Worm (Caenorhabditis elegans) whole organism, young adult: Measurements from ENCODE around the gene C33D3.4.

ENCODE experiments used
- F22D6.2 ChIP-seq: sonication (generic microtip); optimal IDR thresholded peaks from 2 replicates; lab custom pipeline; 2016; ENCODE audit warnings: mild to moderate bottlenecking, missing genetic modification characterization, missing compliant biosample characterization
- F49E8.2 ChIP-seq: sonication (generic microtip); optimal IDR thresholded peaks from 3 replicates; lab custom pipeline; 2017; ENCODE audit warnings: missing genetic modification characterization, mild to moderate bottlenecking, missing compliant biosample characterization, antibody characterized with exemption, moderate library complexity; ENCODE audit not compliant: insufficient read depth
- F55B11.4 ChIP-seq: sonication (generic microtip); optimal IDR thresholded peaks from 2 replicates; lab custom pipeline; 2016; ENCODE audit warnings: missing compliant biosample characterization, missing genetic modification characterization, borderline replicate concordance; ENCODE audit not compliant: insufficient read depth
- F57A8.1 ChIP-seq: fragments of 200-800 bp; sonication (Bioruptor generic); optimal IDR thresholded peaks from 2 replicates; lab custom pipeline; 2018; ENCODE audit warnings: mild to moderate bottlenecking, missing genetic modification characterization, moderate library complexity, missing compliant biosample characterization
- K11D2.4 ChIP-seq: fragments of 200-800 bp; sonication (Bioruptor generic); IDR thresholded peaks from 2 replicates; pipeline ENCODE4 v1.3.6; 2022; ENCODE audit warnings: missing genetic modification reagents, missing genetic modification characterization, missing compliant biosample characterization
- T07F8.4 ChIP-seq: sonication (generic microtip); optimal IDR thresholded peaks from 2 replicates; lab custom pipeline; 2016; ENCODE audit warnings: mild to moderate bottlenecking, missing genetic modification characterization, moderate library complexity, missing compliant biosample characterization
- Y95B8A.8 ChIP-seq: fragments of 200-800 bp; sonication (Bioruptor generic); IDR thresholded peaks from 2 replicates; pipeline ENCODE4 v1.3.6; 2022; ENCODE audit warnings: missing genetic modification reagents, missing genetic modification characterization, missing compliant biosample characterization
- ZK185.1 ChIP-seq: sonication (generic microtip); optimal IDR thresholded peaks from 2 replicates; lab custom pipeline; 2016; ENCODE audit warnings: mild to moderate bottlenecking, missing genetic modification characterization, missing compliant biosample characterization; ENCODE audit not compliant: poor library complexity, severe bottlenecking
- akir-1 ChIP-seq: fragments of 200-800 bp; sonication (Bioruptor generic); optimal IDR thresholded peaks from 2 replicates; lab custom pipeline; 2018; ENCODE audit warnings: mild to moderate bottlenecking, missing genetic modification characterization, moderate library complexity, missing compliant biosample characterization
- aptf-3 ChIP-seq: fragments of 200-800 bp; sonication (Bioruptor generic); IDR thresholded peaks from 2 replicates; pipeline ENCODE4 v1.3.6; 2022; ENCODE audit warnings: missing genetic modification characterization, missing compliant biosample characterization
- athp-1 ChIP-seq: sonication (generic microtip); optimal IDR thresholded peaks from 2 replicates; lab custom pipeline; 2017; ENCODE audit warnings: mild to moderate bottlenecking, missing genetic modification characterization, missing compliant biosample characterization
- ceh-100 ChIP-seq: fragments of 200-800 bp; sonication (Bioruptor generic); IDR thresholded peaks from 2 replicates; pipeline ENCODE4 v1.3.6; 2022; ENCODE audit warnings: missing genetic modification reagents, missing genetic modification characterization, missing compliant biosample characterization
- chd-7 ChIP-seq: sonication (generic microtip); optimal IDR thresholded peaks from 2 replicates; lab custom pipeline; 2016; ENCODE audit warnings: mild to moderate bottlenecking, missing genetic modification characterization, moderate library complexity, missing compliant biosample characterization
- die-1 ChIP-seq: sonication (generic microtip); optimal IDR thresholded peaks from 2 replicates; lab custom pipeline; 2016; ENCODE audit warnings: missing genotype, mild to moderate bottlenecking, missing genetic modification characterization, missing compliant biosample characterization
- dpff-1 ChIP-seq: sonication (generic microtip); optimal IDR thresholded peaks from 2 replicates; lab custom pipeline; 2017; ENCODE audit warnings: mild to moderate bottlenecking, missing genetic modification characterization, missing compliant biosample characterization
- dpl-1 ChIP-seq: fragments of 150-350 bp; optimal IDR thresholded peaks from 2 replicates; lab custom pipeline; 2014; ENCODE audit warnings: missing biosample characterization, missing genetic modification reagents, missing genetic modification characterization
- efl-1 ChIP-seq: fragments of 150-350 bp; optimal IDR thresholded peaks from 2 replicates; lab custom pipeline; 2014; ENCODE audit warnings: missing biosample characterization, missing genetic modification reagents, missing genetic modification characterization
- egl-44 ChIP-seq: fragments of 200-800 bp; sonication (Bioruptor generic); IDR thresholded peaks from 2 replicates; pipeline ENCODE4 v1.3.6; 2022; ENCODE audit warnings: missing genetic modification reagents, missing genetic modification characterization, missing compliant biosample characterization
- gei-17 ChIP-seq: fragments of 200-800 bp; sonication (Bioruptor generic); optimal IDR thresholded peaks from 2 replicates; lab custom pipeline; 2018; ENCODE audit warnings: mild to moderate bottlenecking, missing genetic modification characterization, missing compliant biosample characterization
- hsf-1 ChIP-seq: fragments of 200-800 bp; sonication (Bioruptor generic); IDR thresholded peaks from 2 replicates; pipeline ENCODE4 v1.3.6; 2022; ENCODE audit warnings: missing genetic modification reagents, missing genetic modification characterization, missing compliant biosample characterization
- lag-1 ChIP-seq: fragments of 200-800 bp; sonication (Bioruptor generic); IDR thresholded peaks from 2 replicates; pipeline ENCODE4 v1.3.6; 2022; ENCODE audit warnings: missing genetic modification reagents, missing genetic modification characterization, missing compliant biosample characterization
- let-526 ChIP-seq: fragments of 200-800 bp; sonication (Bioruptor generic); IDR thresholded peaks from 2 replicates; pipeline ENCODE4 v1.3.6; 2022; ENCODE audit warnings: missing genetic modification reagents, missing genetic modification characterization, missing compliant biosample characterization
- nhr-179 ChIP-seq: sonication (generic microtip); optimal IDR thresholded peaks from 2 replicates; lab custom pipeline; 2016; ENCODE audit warnings: mild to moderate bottlenecking, missing genetic modification characterization, missing compliant biosample characterization
- nhr-80 ChIP-seq: sonication (generic microtip); optimal IDR thresholded peaks from 2 replicates; lab custom pipeline; 2016; ENCODE audit warnings: missing genetic modification characterization, missing compliant biosample characterization
- nhr-90 ChIP-seq: sonication (generic microtip); optimal IDR thresholded peaks from 2 replicates; lab custom pipeline; 2016; ENCODE audit warnings: missing genotype, mild to moderate bottlenecking, missing genetic modification characterization, missing compliant biosample characterization
- rec-8 ChIP-seq, 2 experiments: sonication (generic microtip); optimal IDR thresholded peaks; 2 replicates each; lab custom pipeline; 2016; ENCODE audit warnings: mild to moderate bottlenecking in 2 of 2, missing genetic modification characterization in 2 of 2, missing genetic modification reagents in 2 of 2, missing genotype in 2 of 2, missing biosample characterization in 1 of 2, missing compliant biosample characterization in 1 of 2, moderate library complexity in 1 of 2
- repo-1 ChIP-seq: sonication (generic microtip); optimal IDR thresholded peaks from 2 replicates; lab custom pipeline; 2017; ENCODE audit warnings: mild to moderate bottlenecking, missing genetic modification characterization, missing compliant biosample characterization
- rpc-1 ChIP-seq, 2 experiments: fragments of 150-350 bp in 1 of 2; sonication (generic microtip) in 1 of 2; optimal IDR thresholded peaks; 2 replicates each; lab custom pipeline; 2014 to 2018; ENCODE audit warnings: missing biosample characterization in 1 of 2, missing genetic modification characterization in 1 of 2, missing genetic modification reagents in 1 of 2, missing genotype in 1 of 2
- snpc-1.3 ChIP-seq: sonication (generic microtip); optimal IDR thresholded peaks from 2 replicates; lab custom pipeline; 2017; ENCODE audit warnings: missing genetic modification characterization, mild to moderate bottlenecking, missing compliant biosample characterization, antibody characterized with exemption, moderate library complexity, missing genotype, missing genetic modification reagents; ENCODE audit not compliant: insufficient read depth
- snpc-3.4 ChIP-seq: sonication (generic microtip); optimal IDR thresholded peaks from 2 replicates; lab custom pipeline; 2017; ENCODE audit warnings: missing genetic modification characterization, mild to moderate bottlenecking, missing compliant biosample characterization, antibody characterized with exemption, moderate library complexity, missing genotype, missing genetic modification reagents
- snpc-4 ChIP-seq, 5 experiments: fragments of 150-350 bp in 1 of 5; sonication (generic microtip) in 4 of 5; optimal IDR thresholded peaks; 2 replicates each; lab custom pipeline; 2014 to 2018; ENCODE audit warnings: missing genetic modification characterization in 5 of 5, missing biosample characterization in 3 of 5, antibody characterized with exemption in 2 of 5, mild to moderate bottlenecking in 2 of 5, missing compliant biosample characterization in 2 of 5, missing genotype in 2 of 5, moderate library complexity in 2 of 5, missing genetic modification reagents in 1 of 5
- tbp1 ChIP-seq: fragments of 200-800 bp; sonication (Bioruptor generic); optimal IDR thresholded peaks from 2 replicates; lab custom pipeline; 2018; ENCODE audit warnings: mild to moderate bottlenecking, missing genetic modification characterization, missing compliant biosample characterization
- tbx-9 ChIP-seq: sonication (generic microtip); optimal IDR thresholded peaks from 2 replicates; lab custom pipeline; 2016; ENCODE audit warnings: borderline replicate concordance, missing genetic modification characterization, inconsistent platforms, missing compliant biosample characterization
- unc-62 ChIP-seq: fragments of 150-350 bp; optimal IDR thresholded peaks from 2 replicates; lab custom pipeline; 2014; ENCODE audit warnings: missing biosample characterization, missing genetic modification reagents, missing genetic modification characterization
- ztf-18 ChIP-seq: sonication (generic microtip); optimal IDR thresholded peaks from 2 replicates; lab custom pipeline; 2016; ENCODE audit warnings: missing genotype, mild to moderate bottlenecking, missing genetic modification characterization, missing compliant biosample characterization
- ztf-26 ChIP-seq: sonication (generic microtip); optimal IDR thresholded peaks from 2 replicates; lab custom pipeline; 2017; ENCODE audit warnings: missing genetic modification characterization, missing compliant biosample characterization

C33D3.4 gene

ce11 chrX:10499590-10499989, 10.7 kb downstream of the C33D3.4 start, which contains the start of gene vab-3:
TSS of gene vab-3 (plus strand) at chrX:10499890.
- no peak for TF ChIP-seq tbp1 (GFP tag; lab: Kevin White, UChicago)

- TF ChIP-seq gei-17, result no peak
- TF ChIP-seq die-1, result no peak
- TF ChIP-seq rpc-1 (optimal IDR thresholded peaks at IDR 0.05; lab: Kevin White, UChicago), result no peak
- no peak for TF ChIP-seq rpc-1 (tag; optimal IDR thresholded peaks at IDR 0.05; lab: Kevin White, UChicago)
- TF ChIP-seq akir-1 (GFP tag; lab: Kevin White, UChicago), result no peak
- TF ChIP-seq snpc-4 (GFP tag; optimal IDR thresholded peaks at IDR 0.05; lab: Kevin White, UChicago), result no peak
- no peak for TF ChIP-seq snpc-4 (tag; optimal IDR thresholded peaks at IDR 0.05; lab: Kevin White, UChicago)
These were observed 14.5 kb downstream of the C33D3.4 start for ce11 chrX:10503393-10503792.

ce11 chrX:10505193-10505592, 16.3 kb downstream of the C33D3.4 start:
- TF ChIP-seq nhr-179 (tag; lab: Kevin White, UChicago) (no peak), repo-1 (tag; lab: Kevin White, UChicago) (no peak), snpc-3.4 (tag; lab: Kevin White, UChicago) (no peak)

- TF ChIP-seq hsf-1 (GFP tag; lab: Robert Waterston, UW), result no peak
- TF ChIP-seq nhr-80 (tag; lab: Kevin White, UChicago), result no peak
- no peak for TF ChIP-seq F49E8.2 (tag; lab: Kevin White, UChicago)
- no peak for TF ChIP-seq ztf-18 (tag; lab: Kevin White, UChicago)
These were observed 19.1 kb downstream of the C33D3.4 start for ce11 chrX:10507971-10508370.

- TF ChIP-seq lag-1, result no peak
- TF ChIP-seq tbx-9, result no peak
- no peak for TF ChIP-seq snpc-3.4 (tag; lab: Kevin White, UChicago)
- TF ChIP-seq gei-17, result no peak
- no peak for TF ChIP-seq athp-1
- TF ChIP-seq F22D6.2, result no peak
- TF ChIP-seq rpc-1 (optimal IDR thresholded peaks at IDR 0.05; lab: Kevin White, UChicago), result no peak
- TF ChIP-seq rpc-1 (tag; optimal IDR thresholded peaks at IDR 0.05; lab: Kevin White, UChicago), result no peak
- no peak for TF ChIP-seq dpl-1 (GFP tag; lab: Kevin White, UChicago)
- TF ChIP-seq unc-62 (GFP tag; lab: Kevin White, UChicago), result no peak
These were observed 25.2 kb downstream of the C33D3.4 start for ce11 chrX:10514056-10514455.

ce11 chrX:10514834-10515233, 26.0 kb downstream of the C33D3.4 start:
- no peak for TF ChIP-seq efl-1 (GFP tag; lab: Kevin White, UChicago)
- no peak for TF ChIP-seq rec-8 (tag; optimal IDR thresholded peaks at IDR 0.05; lab: Kevin White, UChicago)
- no peak for TF ChIP-seq ceh-100 (GFP tag; lab: Robert Waterston, UW)
- TF ChIP-seq ZK185.1 (tag; lab: Kevin White, UChicago), result no peak
- TF ChIP-seq snpc-1.3 (tag; lab: Kevin White, UChicago), result no peak
- no peak for TF ChIP-seq egl-44
- TF ChIP-seq ztf-26, result no peak
- TF ChIP-seq T07F8.4 (tag; lab: Kevin White, UChicago), result no peak
- no peak for TF ChIP-seq dpff-1 (tag; lab: Kevin White, UChicago)
- TF ChIP-seq K11D2.4 (GFP tag; lab: Robert Waterston, UW), result no peak
- no peak for TF ChIP-seq chd-7
- TF ChIP-seq nhr-90 (tag; lab: Kevin White, UChicago), result no peak
- no peak for TF ChIP-seq F55B11.4 (tag; lab: Kevin White, UChicago)
- TF ChIP-seq let-526 (GFP tag; lab: Robert Waterston, UW), result no peak
- no peak for TF ChIP-seq nhr-179 (tag; lab: Kevin White, UChicago)
- TF ChIP-seq F57A8.1 (GFP tag; lab: Kevin White, UChicago), result no peak
- no peak for TF ChIP-seq Y95B8A.8
- TF ChIP-seq aptf-3 (GFP tag; lab: Robert Waterston, UW), result no peak
- TF ChIP-seq, all 124 proteins: peak for 0
